Worm (Caenorhabditis elegans): ENCODE results near the gene R07A4.4.

R07A4.4 gene

ce11 chrX:10746388-10746787 is 11.1 kb downstream of the R07A4.4 start, which contains the start of gene R07A4.2:
TSS of gene R07A4.2 (minus strand) at chrX:10746488.
- TF ChIP-seq nhr-41 (GFP tag; IDR thresholded peaks at IDR 0.05) = no peak
- TF ChIP-seq set-16 (GFP tag; IDR thresholded peaks at IDR 0.05) = no peak
- no peak for TF ChIP-seq hlh-30 (tag; optimal IDR thresholded peaks at IDR 0.05; ENCODE audit: insufficient read depth)
- TF ChIP-seq cey-2 (tag; optimal IDR thresholded peaks at IDR 0.05; ENCODE audit: borderline replicate concordance, insufficient read depth) = no peak
- no peak for TF ChIP-seq Y75B8A.6 (GFP tag; IDR thresholded peaks at IDR 0.05)
- TF ChIP-seq aha-1 (tag) = no peak
- no peak for TF ChIP-seq dmd-6 (GFP tag; IDR thresholded peaks at IDR 0.05)
- TF ChIP-seq nhr-102 (tag; optimal IDR thresholded peaks at IDR 0.05) = no peak
- no peak for TF ChIP-seq ama-1 (optimal IDR thresholded peaks at IDR 0.05)
- no peak for TF ChIP-seq Y105C5A.15 (GFP tag; IDR thresholded peaks at IDR 0.05)
- no peak for TF ChIP-seq mxl-2 (GFP tag; conservative IDR thresholded peaks at IDR 0.05)
- no peak for TF ChIP-seq mep-1 (tag; optimal IDR thresholded peaks at IDR 0.05)
- TF ChIP-seq ceh-62 (tag; optimal IDR thresholded peaks at IDR 0.05) = no peak

DNA sequence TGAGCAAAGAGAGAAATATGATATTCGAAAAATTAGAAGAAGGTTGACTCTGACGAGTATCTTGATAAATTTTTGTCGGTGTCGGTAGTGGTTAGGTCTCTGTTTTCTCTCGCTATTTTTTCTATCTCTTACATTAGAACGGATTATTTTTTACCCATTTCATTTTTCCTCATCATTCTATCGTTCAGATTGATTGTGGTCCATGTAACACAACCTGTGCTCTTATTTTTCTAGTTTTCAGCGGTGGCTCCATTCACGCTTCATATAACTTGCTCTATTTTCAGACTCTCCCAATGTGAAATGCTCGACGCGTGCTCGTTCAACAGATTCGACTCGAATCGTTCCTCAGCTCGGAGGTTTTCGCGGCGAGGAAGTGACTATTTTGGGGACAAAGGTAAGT is 23.5 kb downstream of the R07A4.4 start, which contains the start of gene egl-36:
Gene egl-36 (plus strand): TSS at position 301 of the 400 bp plus-strand sequence.
- TF ChIP-seq aha-1 (tag) = peak; percentile 32
- TF ChIP-seq daf-8 (GFP tag; IDR thresholded peaks at IDR 0.05) = no peak

DNA sequence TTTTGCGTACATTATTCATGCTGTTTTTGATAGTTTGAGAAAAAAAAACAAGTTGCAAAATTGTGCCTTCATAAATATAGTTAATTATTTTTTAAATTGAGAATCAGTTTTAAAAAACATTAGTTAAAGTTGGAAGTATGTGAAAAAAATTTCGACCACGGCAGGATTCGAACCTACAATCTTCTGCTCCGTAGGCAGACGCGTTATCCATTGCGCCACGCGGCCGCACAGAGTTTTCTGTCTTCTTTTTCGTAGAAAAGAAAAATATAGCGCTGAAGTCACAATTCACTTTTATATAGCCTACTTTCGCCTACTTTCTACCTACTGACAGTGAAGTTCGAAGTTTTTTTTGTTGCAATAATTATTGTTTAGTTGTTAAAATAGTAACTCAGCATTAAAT is 25.7 kb downstream of the R07A4.4 start:
- TF ChIP-seq hif-1 (tag; optimal IDR thresholded peaks at IDR 0.05) = no peak
- no peak for TF ChIP-seq fos-1 (tag; optimal IDR thresholded peaks at IDR 0.05)
- no peak for TF ChIP-seq nhr-102 (tag; optimal IDR thresholded peaks at IDR 0.05)
- TF ChIP-seq ZK546.5 (tag; optimal IDR thresholded peaks at IDR 0.05) = no peak
- TF ChIP-seq nhr-41 (GFP tag; IDR thresholded peaks at IDR 0.05) = peak; percentile 51; the same call in 1 of the 2 replicates
- no peak for TF ChIP-seq Y48G9A.11 (GFP tag; IDR thresholded peaks at IDR 0.05)
- no peak for TF ChIP-seq ces-1 (GFP tag; optimal IDR thresholded peaks at IDR 0.05)
- peak; percentile 59; the same call in 1 of the 2 replicates for TF ChIP-seq tra-1 (GFP tag; IDR thresholded peaks at IDR 0.05)
- no peak for TF ChIP-seq F49E8.2 (tag; optimal IDR thresholded peaks at IDR 0.05; ENCODE audit: borderline replicate concordance)
- no peak for TF ChIP-seq fkh-10 (GFP tag; optimal IDR thresholded peaks at IDR 0.05)
- no peak for TF ChIP-seq nhr-11 (tag; optimal IDR thresholded peaks at IDR 0.05)
- TF ChIP-seq nhr-25 (tag; optimal IDR thresholded peaks at IDR 0.05; ENCODE audit: borderline replicate concordance, insufficient read depth) = no peak
- TF ChIP-seq daf-16 (GFP tag; optimal IDR thresholded peaks at IDR 0.05) = peak; percentile 30 to 76
- TF ChIP-seq daf-16 (tag; optimal IDR thresholded peaks at IDR 0.05) = no peak
- TF ChIP-seq ceh-62 (tag; optimal IDR thresholded peaks at IDR 0.05) = no peak
- no peak for TF ChIP-seq unc-39 (tag; optimal IDR thresholded peaks at IDR 0.05)
- no peak for TF ChIP-seq ztf-7 (tag; optimal IDR thresholded peaks at IDR 0.05)
- TF ChIP-seq dve-1 (tag; optimal IDR thresholded peaks at IDR 0.05; ENCODE audit: insufficient read depth) = peak; percentile 47
- TF ChIP-seq dmd-6 (GFP tag; IDR thresholded peaks at IDR 0.05) = peak; percentile 47; the same call in 1 of the 2 replicates
- TF ChIP-seq rbr-2 (tag; optimal IDR thresholded peaks at IDR 0.05) = peak; percentile 30
- TF ChIP-seq ZK337.2 (GFP tag; IDR thresholded peaks at IDR 0.05) = peak; percentile 63; the same call in 1 of the 2 replicates
- TF ChIP-seq hmg-1.1 (GFP tag; IDR thresholded peaks at IDR 0.05) = peak; percentile 67
- no peak for TF ChIP-seq mxl-2 (GFP tag; conservative IDR thresholded peaks at IDR 0.05)
- no peak for TF ChIP-seq ztf-11 (tag; optimal IDR thresholded peaks at IDR 0.05)
- no peak for TF ChIP-seq lsy-2 (tag; optimal IDR thresholded peaks at IDR 0.05)
- TF ChIP-seq lin-15B (tag; optimal IDR thresholded peaks at IDR 0.05) = no peak
- TF ChIP-seq zfp-2 (tag; optimal IDR thresholded peaks at IDR 0.05) = no peak
- TF ChIP-seq dmd-9 (GFP tag; IDR thresholded peaks at IDR 0.05) = no peak
- TF ChIP-seq nhr-111 (GFP tag; optimal IDR thresholded peaks at IDR 0.05) = no peak
- TF ChIP-seq mes-2 (tag; optimal IDR thresholded peaks at IDR 0.05; ENCODE audit: poor library complexity, severe bottlenecking) = no peak
- no peak for TF ChIP-seq zag-1 (tag; optimal IDR thresholded peaks at IDR 0.05)
- TF ChIP-seq hlh-11 (tag; optimal IDR thresholded peaks at IDR 0.05) = no peak
- no peak for TF ChIP-seq dpl-1 (GFP tag; optimal IDR thresholded peaks at IDR 0.05)
- peak; percentile 70; the same call in 1 of the 2 replicates for TF ChIP-seq F26F4.8 (GFP tag; conservative IDR thresholded peaks at IDR 0.05)
- no peak for TF ChIP-seq duxl-1 (tag; optimal IDR thresholded peaks at IDR 0.05; ENCODE audit: poor library complexity)
- no peak for TF ChIP-seq nhr-42 (GFP tag; IDR thresholded peaks at IDR 0.05)
- no peak for TF ChIP-seq lin-13 (GFP tag; optimal IDR thresholded peaks at IDR 0.05)
- TF ChIP-seq nhr-28 (tag; optimal IDR thresholded peaks at IDR 0.05) = no peak
